Worm (Caenorhabditis elegans) whole organism, L4 larva: ENCODE data around the gene irg-5.

ENCODE experiments used
- ceh-62 ChIP-seq: sonication (generic microtip); optimal IDR thresholded peaks from 2 replicates; lab custom pipeline; 2017; ENCODE audit warnings: missing biosample characterization, missing genetic modification characterization
- lin-29 ChIP-seq: fragments of 200-800 bp; sonication (Bioruptor generic); IDR thresholded peaks from 2 replicates; pipeline ENCODE4 v1.3.6; 2022; ENCODE audit warnings: missing genetic modification reagents, missing genetic modification characterization, missing compliant biosample characterization
- lir-3 ChIP-seq: sonication (generic microtip); optimal IDR thresholded peaks from 2 replicates; lab custom pipeline; 2016; ENCODE audit warnings: mild to moderate bottlenecking, missing genetic modification characterization, missing compliant biosample characterization
- mdl-1 ChIP-seq, 2 experiments: fragments of 150-350 bp in 1 of 2; sonication (generic microtip) in 1 of 2; optimal IDR thresholded peaks; 2 replicates each; lab custom pipeline; 2014 to 2017; ENCODE audit warnings: missing biosample characterization in 2 of 2, missing genetic modification characterization in 2 of 2
- mes-2 ChIP-seq: sonication (generic microtip); optimal IDR thresholded peaks from 2 replicates; lab custom pipeline; 2016; ENCODE audit warnings: missing genotype, mild to moderate bottlenecking, missing genetic modification characterization, missing compliant biosample characterization; ENCODE audit not compliant: poor library complexity, severe bottlenecking
- mxl-3 ChIP-seq: fragments of 200-800 bp; sonication (Bioruptor generic); optimal IDR thresholded peaks from 2 replicates; lab custom pipeline; 2018; ENCODE audit warnings: mild to moderate bottlenecking, missing genetic modification characterization, missing compliant biosample characterization
- pha-4 ChIP-seq, 2 experiments: fragments of 150-350 bp in 1 of 2; fragments of 200-800 bp in 1 of 2; sonication (Bioruptor generic) in 1 of 2; IDR thresholded peaks in 1 of 2; optimal IDR thresholded peaks in 1 of 2; 2 replicates each; pipeline versions ENCODE4 v1.3.6 to Lab custom; 2014 to 2022; ENCODE audit warnings: missing genetic modification characterization in 2 of 2, missing genetic modification reagents in 2 of 2, missing biosample characterization in 1 of 2, missing compliant biosample characterization in 1 of 2
- rbr-2 ChIP-seq: sonication (generic microtip); optimal IDR thresholded peaks from 2 replicates; lab custom pipeline; 2016; ENCODE audit warnings: missing genotype, missing genetic modification characterization, missing compliant biosample characterization
- snpc-1.2 ChIP-seq: fragments of 200-800 bp; sonication (Bioruptor generic); IDR thresholded peaks from 2 replicates; pipeline ENCODE4 v1.3.6; 2022; ENCODE audit warnings: missing genetic modification reagents, missing genetic modification characterization, missing compliant biosample characterization
- snpc-4 ChIP-seq: fragments of 150-350 bp; optimal IDR thresholded peaks from 2 replicates; lab custom pipeline; 2014; ENCODE audit warnings: missing biosample characterization, missing genetic modification characterization
- unc-39 ChIP-seq: sonication (generic microtip); optimal IDR thresholded peaks from 2 replicates; lab custom pipeline; 2017; ENCODE audit warnings: missing biosample characterization, missing genetic modification characterization
- unc-62 ChIP-seq, 3 experiments: fragments of 150-350 bp in 1 of 3; sonication (generic microtip); optimal IDR thresholded peaks in 2 of 3; peaks in 1 of 3; 1 replicate in 1 of 3; 2 replicates in 2 of 3; lab custom pipeline; 2014 to 2017; ENCODE audit warnings: missing biosample characterization in 3 of 3, missing genetic modification characterization in 3 of 3, missing genetic modification reagents in 3 of 3, missing genotype in 1 of 3
- zag-1 ChIP-seq: fragments of 150-350 bp; optimal IDR thresholded peaks from 2 replicates; lab custom pipeline; 2014; ENCODE audit warnings: missing biosample characterization, missing genetic modification characterization

ce11 chrV:13787225-13787898, 49.1 kb upstream of the irg-5 start, which contains the start of the genes F53C11.4 and F53C11.5:
- peak; percentile 57 for TF ChIP-seq mes-2
- TF ChIP-seq zag-1 (tag; lab: Kevin White, UChicago) = no peak
- no peak for TF ChIP-seq mxl-3 (GFP tag; lab: Kevin White, UChicago)
- no peak for TF ChIP-seq snpc-4 (tag; lab: Kevin White, UChicago)
- TF ChIP-seq unc-39 (tag; lab: Kevin White, UChicago) = no peak
- TF ChIP-seq lir-3 = no peak
- TF ChIP-seq pha-4 (GFP tag; IDR thresholded peaks at IDR 0.05; lab: Robert Waterston, UW) = no peak
- no peak for TF ChIP-seq pha-4 (tag; optimal IDR thresholded peaks at IDR 0.05; lab: Kevin White, UChicago)
- no peak for TF ChIP-seq ceh-62 (tag; lab: Kevin White, UChicago)
- peak in 1 of 2 experiments; percentile 71 for TF ChIP-seq unc-62 (GFP tag; optimal IDR thresholded peaks at IDR 0.05 in 1 of 2; lab: Kevin White, UChicago)
- TF ChIP-seq unc-62 (tag; optimal IDR thresholded peaks at IDR 0.05; lab: Kevin White, UChicago) = no peak
- no peak for TF ChIP-seq lin-29 (GFP tag; lab: Robert Waterston, UW)
- TF ChIP-seq mdl-1 (tag; optimal IDR thresholded peaks at IDR 0.05; lab: Kevin White, UChicago) = no peak
- peak; percentile 9 for TF ChIP-seq rbr-2
- no peak for TF ChIP-seq snpc-1.2 (GFP tag; lab: Robert Waterston, UW)
